Worm (Caenorhabditis elegans): Measurements from ENCODE around the gene ZK938.12.

ce11 chrII:9797664-9798063, 33.5 kb upstream of the ZK938.12 start, which contains the start of gene cyp-13A4:
- TF ChIP-seq tab-1 (GFP tag; IDR thresholded peaks at IDR 0.05) = no peak
- TF ChIP-seq ztf-23 (GFP tag; IDR thresholded peaks at IDR 0.05) = no peak
- no peak for TF ChIP-seq cog-1 (tag; optimal IDR thresholded peaks at IDR 0.05)
- TF ChIP-seq klf-2 (GFP tag; conservative IDR thresholded peaks at IDR 0.05) = no peak
- TF ChIP-seq ref-1 (GFP tag; conservative IDR thresholded peaks at IDR 0.05) = no peak
- no peak for TF ChIP-seq T22C8.4 (GFP tag; IDR thresholded peaks at IDR 0.05)

All from whole organism, midembryonic.